Worm (Caenorhabditis elegans) whole organism, midembryonic: ENCODE measurements around the gene hrg-10.

Source experiments
- flt-1 ChIP-seq: fragments of 200-800 bp; sonication (Bioruptor generic); IDR thresholded peaks from 2 replicates; pipeline ENCODE4 v1.3.6; 2022; ENCODE audit warnings: missing genetic modification characterization, missing compliant biosample characterization
- med-1 ChIP-seq: sonication (generic microtip); optimal IDR thresholded peaks from 2 replicates; lab custom pipeline; 2017; ENCODE audit warnings: missing genetic modification characterization, mild to moderate bottlenecking, missing compliant biosample characterization, antibody characterized with exemption, missing genetic modification reagents; ENCODE audit not compliant: insufficient read depth
- ref-1 ChIP-seq: fragments of 200-800 bp; sonication (Bioruptor generic); conservative IDR thresholded peaks from 2 replicates; pipeline ENCODE4 v1.3.6; 2022; ENCODE audit warnings: missing genetic modification reagents, missing genetic modification characterization, missing compliant biosample characterization
- ztf-23 ChIP-seq: fragments of 200-800 bp; sonication (Bioruptor generic); IDR thresholded peaks from 2 replicates; pipeline ENCODE4 v1.3.6; 2022; ENCODE audit warnings: missing genetic modification reagents, missing genetic modification characterization, missing compliant biosample characterization

ce11 chrV:18967479-18968056, 10.5 kb upstream of the hrg-10 start, which contains the start of gene Y39B6A.43:
- no peak for TF ChIP-seq med-1
- peak; percentile 83 for TF ChIP-seq ztf-23 (GFP tag; lab: Robert Waterston, UW)
- TF ChIP-seq flt-1 (GFP tag; lab: Robert Waterston, UW): peak; percentile 88
- no peak for TF ChIP-seq ref-1 (GFP tag; lab: Robert Waterston, UW)
